Worm (Caenorhabditis elegans) whole organism, L1 larva: Measurements from ENCODE around the gene gtl-1.
"Not testable (repeated sequence)": the region's sequence is repeated elsewhere in the genome, so short reads cannot be mapped to it uniquely, and the experiment has no call there.

Experiments used
- ceh-63 ChIP-seq: fragments of 200-800 bp; sonication (Bioruptor generic); optimal IDR thresholded peaks from 2 replicates; lab custom pipeline; 2018; ENCODE audit warnings: mild to moderate bottlenecking, missing genetic modification characterization, missing compliant biosample characterization
- elt-2 ChIP-seq: sonication (generic microtip); optimal IDR thresholded peaks from 2 replicates; lab custom pipeline; 2016; ENCODE audit warnings: missing genetic modification characterization, mild to moderate bottlenecking, inconsistent platforms, missing compliant biosample characterization, missing genetic modification reagents
- lin-13 ChIP-seq: fragments of 150-350 bp; optimal IDR thresholded peaks from 2 replicates; lab custom pipeline; 2014; ENCODE audit warnings: missing biosample characterization, missing genetic modification reagents, missing genetic modification characterization
- lsy-2 ChIP-seq, 2 experiments: fragments of 150-350 bp; optimal IDR thresholded peaks; 2 replicates each; lab custom pipeline; 2014; ENCODE audit warnings: missing biosample characterization in 2 of 2, missing genetic modification characterization in 2 of 2
- xbp-1 ChIP-seq: sonication (generic microtip); optimal IDR thresholded peaks from 2 replicates; lab custom pipeline; 2016; ENCODE audit warnings: missing genetic modification characterization, missing compliant biosample characterization

DNA sequence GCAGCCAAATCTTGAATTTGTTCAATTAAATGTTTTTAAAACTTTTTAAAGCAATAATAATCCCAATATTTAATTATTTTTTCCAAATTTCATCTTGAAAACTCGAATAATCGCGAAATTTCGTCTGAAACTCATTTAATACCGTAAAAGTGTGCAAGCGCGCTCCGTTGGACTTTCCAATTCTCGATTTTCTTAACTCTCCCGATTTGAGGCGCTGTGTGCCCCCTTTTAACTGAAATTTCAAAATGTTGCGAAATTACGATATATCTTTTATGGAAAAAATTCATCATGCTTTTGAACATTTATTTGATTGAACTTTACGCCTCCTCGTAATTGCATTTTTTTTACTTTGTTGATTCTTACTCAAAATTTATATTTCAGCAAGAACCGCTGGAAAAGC is 56.9 kb downstream of the gtl-1 start, which contains the start of gene R07H5.11:
- not testable (repeated sequence) for TF ChIP-seq xbp-1 (tag; lab: Kevin White, UChicago); ceh-63 (GFP tag; lab: Kevin White, UChicago); lsy-2 (tag; optimal IDR thresholded peaks at IDR 0.05; lab: Kevin White, UChicago); elt-2 (tag; lab: Kevin White, UChicago); lin-13 (GFP tag; lab: Kevin White, UChicago)
